Worm (Caenorhabditis elegans): ENCODE measurements around the gene T10B10.8.

ce11 chrX:15148389-15148788, 17.6 kb downstream of the T10B10.8 start:
- TF ChIP-seq him-1 (tag; optimal IDR thresholded peaks at IDR 0.05) = no peak
- TF ChIP-seq attf-6 (GFP tag; IDR thresholded peaks at IDR 0.05) = no peak
- TF ChIP-seq akir-1 (GFP tag; optimal IDR thresholded peaks at IDR 0.05) = no peak
- no peak for TF ChIP-seq F49E8.2 (tag; optimal IDR thresholded peaks at IDR 0.05; ENCODE audit: insufficient read depth)
- no peak for TF ChIP-seq atf-7 (tag; optimal IDR thresholded peaks at IDR 0.05)
- TF ChIP-seq ama-1 (optimal IDR thresholded peaks at IDR 0.05) = no peak
- no peak for TF ChIP-seq ama-1 (GFP tag; optimal IDR thresholded peaks at IDR 0.05)
- no peak for TF ChIP-seq madf-10 (tag; optimal IDR thresholded peaks at IDR 0.05)
- no peak for TF ChIP-seq ztf-25 (GFP tag; IDR thresholded peaks at IDR 0.05)
- TF ChIP-seq unc-130 (GFP tag; optimal IDR thresholded peaks at IDR 0.05) = no peak
- TF ChIP-seq F55B11.4 (tag; optimal IDR thresholded peaks at IDR 0.05; ENCODE audit: borderline replicate concordance, insufficient read depth) = no peak
- no peak for TF ChIP-seq dpl-1 (GFP tag; optimal IDR thresholded peaks at IDR 0.05)
